Worm (Caenorhabditis elegans) whole organism, late embryonic: ENCODE data around the gene fkh-7.

ENCODE experiments used
- C38D4.7 ChIP-seq: fragments of 200-800 bp; sonication (Bioruptor generic); optimal IDR thresholded peaks from 2 replicates; lab custom pipeline; 2018; ENCODE audit warnings: mild to moderate bottlenecking, missing genetic modification characterization, moderate library complexity, missing compliant biosample characterization
- F13H6.1 ChIP-seq: sonication (generic microtip); optimal IDR thresholded peaks from 2 replicates; lab custom pipeline; 2016; ENCODE audit warnings: missing genetic modification characterization, missing compliant biosample characterization
- Y22D7AL.16 ChIP-seq: sonication (generic microtip); optimal IDR thresholded peaks from 2 replicates; lab custom pipeline; 2016; ENCODE audit warnings: missing genetic modification characterization, missing compliant biosample characterization
- ceh-14 ChIP-seq: sonication (generic microtip); optimal IDR thresholded peaks from 2 replicates; lab custom pipeline; 2016; ENCODE audit warnings: missing genotype, missing genetic modification characterization, missing compliant biosample characterization
- ceh-18 ChIP-seq: sonication (generic microtip); optimal IDR thresholded peaks from 2 replicates; lab custom pipeline; 2016; ENCODE audit warnings: missing genetic modification characterization, missing compliant biosample characterization
- ceh-19 ChIP-seq: fragments of 200-800 bp; sonication (Bioruptor generic); optimal IDR thresholded peaks from 2 replicates; lab custom pipeline; 2018; ENCODE audit warnings: mild to moderate bottlenecking, missing genetic modification characterization, missing compliant biosample characterization
- ceh-30 ChIP-seq: fragments of 150-350 bp; optimal IDR thresholded peaks from 2 replicates; lab custom pipeline; 2014; ENCODE audit warnings: missing biosample characterization, missing genetic modification characterization
- ceh-31 ChIP-seq: sonication (generic microtip); optimal IDR thresholded peaks from 2 replicates; lab custom pipeline; 2016; ENCODE audit warnings: missing genetic modification characterization, missing compliant biosample characterization
- ceh-34 ChIP-seq: sonication (generic microtip); optimal IDR thresholded peaks from 2 replicates; lab custom pipeline; 2016; ENCODE audit warnings: mild to moderate bottlenecking, missing genetic modification characterization, missing compliant biosample characterization
- ceh-45 ChIP-seq: fragments of 200-800 bp; sonication (Bioruptor generic); IDR thresholded peaks from 2 replicates; pipeline ENCODE4 v1.3.6; 2022; ENCODE audit warnings: missing genetic modification reagents, missing genetic modification characterization, missing compliant biosample characterization
- ceh-6 ChIP-seq: fragments of 200-800 bp; sonication (Bioruptor generic); optimal IDR thresholded peaks from 2 replicates; lab custom pipeline; 2018; ENCODE audit warnings: mild to moderate bottlenecking, missing genetic modification characterization, missing compliant biosample characterization
- ceh-9 ChIP-seq: sonication (generic microtip); optimal IDR thresholded peaks from 2 replicates; lab custom pipeline; 2016; ENCODE audit warnings: mild to moderate bottlenecking, missing genetic modification characterization, inconsistent platforms, missing compliant biosample characterization
- dve-1 ChIP-seq: sonication (generic microtip); optimal IDR thresholded peaks from 2 replicates; lab custom pipeline; 2017; ENCODE audit warnings: antibody characterized with exemption, mild to moderate bottlenecking, missing genetic modification characterization, missing compliant biosample characterization
- elt-2 ChIP-seq: sonication (generic microtip); optimal IDR thresholded peaks from 2 replicates; lab custom pipeline; 2016; ENCODE audit warnings: missing genetic modification reagents, missing genetic modification characterization, missing compliant biosample characterization
- fax-1 ChIP-seq: sonication (generic microtip); optimal IDR thresholded peaks from 2 replicates; lab custom pipeline; 2016; ENCODE audit warnings: missing genotype, missing genetic modification characterization, missing compliant biosample characterization
- fkh-10 ChIP-seq: fragments of 150-350 bp; optimal IDR thresholded peaks from 2 replicates; lab custom pipeline; 2014; ENCODE audit warnings: missing biosample characterization, missing genetic modification reagents, missing genetic modification characterization
- gmeb-2 ChIP-seq: sonication (generic microtip); optimal IDR thresholded peaks from 2 replicates; lab custom pipeline; 2016; ENCODE audit warnings: missing genetic modification characterization, inconsistent platforms, missing compliant biosample characterization
- hlh-30 ChIP-seq: sonication (generic microtip); optimal IDR thresholded peaks from 2 replicates; lab custom pipeline; 2017; ENCODE audit warnings: antibody characterized with exemption, missing genetic modification characterization, missing compliant biosample characterization; ENCODE audit not compliant: insufficient read depth
- hlh-6 ChIP-seq: sonication (generic microtip); optimal IDR thresholded peaks from 2 replicates; lab custom pipeline; 2016; ENCODE audit warnings: missing genotype, missing genetic modification characterization, missing compliant biosample characterization
- hlh-8 ChIP-seq: sonication (generic microtip); optimal IDR thresholded peaks from 2 replicates; lab custom pipeline; 2016; ENCODE audit warnings: missing genotype, missing genetic modification characterization, missing compliant biosample characterization
- madf-2 ChIP-seq: sonication (generic microtip); optimal IDR thresholded peaks from 2 replicates; lab custom pipeline; 2017; ENCODE audit warnings: missing genetic modification characterization, missing compliant biosample characterization
- nfya-1 ChIP-seq: sonication (generic microtip); optimal IDR thresholded peaks from 2 replicates; lab custom pipeline; 2017; ENCODE audit warnings: missing genetic modification characterization, mild to moderate bottlenecking, missing compliant biosample characterization, antibody characterized with exemption, moderate library complexity
- npax-4 ChIP-seq: sonication (generic microtip); optimal IDR thresholded peaks from 2 replicates; lab custom pipeline; 2016; ENCODE audit warnings: missing genetic modification characterization, missing compliant biosample characterization
- pat-9 ChIP-seq: fragments of 200-800 bp; sonication (Bioruptor generic); optimal IDR thresholded peaks from 2 replicates; lab custom pipeline; 2018; ENCODE audit warnings: mild to moderate bottlenecking, missing genetic modification characterization, moderate library complexity, missing compliant biosample characterization
- pax-1 ChIP-seq: fragments of 150-350 bp; optimal IDR thresholded peaks from 2 replicates; lab custom pipeline; 2014; ENCODE audit warnings: missing biosample characterization, missing genetic modification characterization
- pha-2 ChIP-seq: sonication (generic microtip); optimal IDR thresholded peaks from 2 replicates; lab custom pipeline; 2017; ENCODE audit warnings: mild to moderate bottlenecking, missing genetic modification characterization, missing compliant biosample characterization
- pha-4 ChIP-seq: fragments of 150-350 bp; optimal IDR thresholded peaks from 2 replicates; lab custom pipeline; 2018; ENCODE audit warnings: missing biosample characterization, missing genetic modification reagents, missing genetic modification characterization
- pros-1 ChIP-seq: fragments of 150-350 bp; optimal IDR thresholded peaks from 2 replicates; lab custom pipeline; 2014; ENCODE audit warnings: missing biosample characterization, missing genetic modification reagents, missing genetic modification characterization
- ref-2 ChIP-seq: sonication (generic microtip); optimal IDR thresholded peaks from 2 replicates; lab custom pipeline; 2016; ENCODE audit warnings: missing genetic modification characterization, missing compliant biosample characterization
- rnt-1 ChIP-seq: sonication (generic microtip); optimal IDR thresholded peaks from 2 replicates; lab custom pipeline; 2016; ENCODE audit warnings: missing genetic modification characterization, missing compliant biosample characterization
- sox-2 ChIP-seq: fragments of 200-800 bp; sonication (Bioruptor generic); IDR thresholded peaks from 2 replicates; pipeline ENCODE4 v1.3.6; 2022; ENCODE audit warnings: missing genetic modification reagents, missing genetic modification characterization, missing compliant biosample characterization
- sox-4 ChIP-seq: sonication (generic microtip); optimal IDR thresholded peaks from 2 replicates; lab custom pipeline; 2017; ENCODE audit warnings: mild to moderate bottlenecking, missing genetic modification characterization, inconsistent platforms, missing compliant biosample characterization
- syd-9 ChIP-seq: sonication (generic microtip); optimal IDR thresholded peaks from 2 replicates; lab custom pipeline; 2016; ENCODE audit warnings: mild to moderate bottlenecking, missing genetic modification characterization, moderate library complexity, missing compliant biosample characterization
- tbx-2 ChIP-seq: sonication (generic microtip); optimal IDR thresholded peaks from 2 replicates; lab custom pipeline; 2016; ENCODE audit warnings: missing genetic modification characterization, missing compliant biosample characterization
- ttx-3 ChIP-seq: sonication (generic microtip); optimal IDR thresholded peaks from 2 replicates; lab custom pipeline; 2016; ENCODE audit warnings: missing genetic modification reagents, missing genetic modification characterization, missing compliant biosample characterization
- unc-42 ChIP-seq: sonication (generic microtip); optimal IDR thresholded peaks from 2 replicates; lab custom pipeline; 2016; ENCODE audit warnings: missing genotype, missing genetic modification characterization, missing compliant biosample characterization
- unc-55 ChIP-seq: sonication (generic microtip); optimal IDR thresholded peaks from 2 replicates; lab custom pipeline; 2017; ENCODE audit warnings: missing biosample characterization, missing genetic modification reagents, missing genetic modification characterization
- zip-5 ChIP-seq: sonication (generic microtip); optimal IDR thresholded peaks from 2 replicates; lab custom pipeline; 2016; ENCODE audit warnings: missing genetic modification characterization, missing compliant biosample characterization
- ztf-16 ChIP-seq: sonication (generic microtip); optimal IDR thresholded peaks from 2 replicates; lab custom pipeline; 2017; ENCODE audit warnings: missing genetic modification characterization, missing compliant biosample characterization

fkh-7 gene

ce11 chrIV:5657126-5657666 is 72.7 kb downstream of the fkh-7 start:
- TF ChIP-seq hlh-6 (no peak), pat-9 (tag; lab: Kevin White, UChicago) (no peak), sox-2 (no peak), hlh-8 (tag; lab: Kevin White, UChicago) (no peak), ref-2 (tag; lab: Kevin White, UChicago) (peak; percentile 46), ceh-14 (tag; lab: Kevin White, UChicago) (peak; percentile 10), ceh-34 (tag; lab: Kevin White, UChicago) (peak; percentile 43), ceh-30 (tag; lab: Kevin White, UChicago) (peak; percentile 91), rnt-1 (tag; lab: Kevin White, UChicago) (peak; percentile 49), ceh-31 (tag; lab: Kevin White, UChicago) (peak; percentile 35), elt-2 (peak; percentile 64), nfya-1 (tag; lab: Kevin White, UChicago) (peak; percentile 79), tbx-2 (tag; lab: Kevin White, UChicago) (peak; percentile 50), ceh-18 (tag; lab: Kevin White, UChicago) (peak; percentile 71), hlh-30 (tag; lab: Kevin White, UChicago) (peak; percentile 88), F13H6.1 (tag; lab: Kevin White, UChicago) (peak; percentile 32), pax-1 (tag; lab: Kevin White, UChicago) (no peak), unc-55 (GFP tag; lab: Kevin White, UChicago) (peak; percentile 20), dve-1 (tag; lab: Kevin White, UChicago) (peak; percentile 35), gmeb-2 (tag; lab: Kevin White, UChicago) (no peak), ttx-3 (no peak), pha-2 (tag; lab: Kevin White, UChicago) (no peak), unc-42 (tag; lab: Kevin White, UChicago) (peak; percentile 25), ceh-19 (GFP tag; lab: Kevin White, UChicago) (peak; percentile 6), madf-2 (no peak), pros-1 (no peak), Y22D7AL.16 (tag; lab: Kevin White, UChicago) (no peak), ztf-16 (tag; lab: Kevin White, UChicago) (peak; percentile 34)
- TF ChIP-seq, all 69 proteins: peak for 17

- TF ChIP-seq ceh-30 (tag; lab: Kevin White, UChicago), result no peak
- no peak for TF ChIP-seq zip-5 (tag; lab: Kevin White, UChicago)
- no peak for TF ChIP-seq ceh-18 (tag; lab: Kevin White, UChicago)
- TF ChIP-seq pros-1, result no peak
- TF ChIP-seq ceh-6 (GFP tag; lab: Kevin White, UChicago), result no peak
- no peak for TF ChIP-seq nfya-1 (tag; lab: Kevin White, UChicago)
- TF ChIP-seq sox-4, result no peak
- TF ChIP-seq ceh-9 (tag; lab: Kevin White, UChicago), result no peak
- TF ChIP-seq fkh-10 (GFP tag; lab: Kevin White, UChicago), result no peak
- TF ChIP-seq npax-4 (tag; lab: Kevin White, UChicago), result no peak
- no peak for TF ChIP-seq pha-4 (tag; lab: Kevin White, UChicago)
- TF ChIP-seq dve-1 (tag; lab: Kevin White, UChicago), result no peak
- TF ChIP-seq ceh-45 (GFP tag; lab: Robert Waterston, UW), result no peak
- no peak for TF ChIP-seq syd-9 (tag; lab: Kevin White, UChicago)
- TF ChIP-seq fax-1 (tag; lab: Kevin White, UChicago), result no peak
- TF ChIP-seq ref-2 (tag; lab: Kevin White, UChicago), result no peak
- no peak for TF ChIP-seq C38D4.7 (GFP tag; lab: Kevin White, UChicago)
- no peak for TF ChIP-seq ceh-19 (GFP tag; lab: Kevin White, UChicago)
These were observed 73.7 kb downstream of the fkh-7 start for ce11 chrIV:5658225-5658624.
